Fruit fly (Drosophila melanogaster) whole organism, prepupa: ENCODE data around the gene Taf4.

Experiments
- Blimp-1 ChIP-seq: fragments of 200-800 bp; sonication (Bioruptor generic); optimal IDR thresholded peaks from 3 replicates; lab custom pipeline; 2017; ENCODE audit warnings: missing biosample characterization, missing genetic modification characterization, mild to moderate bottlenecking, moderate library complexity, missing genetic modification reagents
- CG10631 ChIP-seq: fragments of 200-800 bp; sonication (Bioruptor generic); optimal IDR thresholded peaks from 2 replicates; lab custom pipeline; 2016; ENCODE audit warnings: missing biosample characterization, missing genetic modification characterization
- CG11294 ChIP-seq: fragments of 200-800 bp; sonication (Bioruptor generic); IDR thresholded peaks from 2 replicates; pipeline ENCODE4 v1.3.6; 2022; ENCODE audit warnings: missing biosample characterization, missing genetic modification characterization
- CG11762 ChIP-seq: fragments of 200-800 bp; sonication (Bioruptor generic); optimal IDR thresholded peaks from 3 replicates; lab custom pipeline; 2016; ENCODE audit warnings: missing biosample characterization, missing genetic modification characterization; ENCODE audit not compliant: insufficient read depth
- CG15336 ChIP-seq: fragments of 200-800 bp; sonication (Bioruptor generic); IDR thresholded peaks from 2 replicates; pipeline ENCODE4 v1.3.6; 2022; ENCODE audit warnings: missing biosample characterization, missing genetic modification characterization
- CG1621 ChIP-seq: fragments of 200-800 bp; sonication (Bioruptor generic); optimal IDR thresholded peaks from 3 replicates; lab custom pipeline; 2018; ENCODE audit warnings: missing biosample characterization, mild to moderate bottlenecking, missing genetic modification characterization
- CG16779 ChIP-seq: fragments of 200-800 bp; sonication (Bioruptor generic); optimal IDR thresholded peaks from 3 replicates; lab custom pipeline; 2017; ENCODE audit warnings: missing biosample characterization, mild to moderate bottlenecking, missing genetic modification characterization
- CG31627 ChIP-seq: fragments of 200-800 bp; sonication (Bioruptor generic); optimal IDR thresholded peaks from 3 replicates; lab custom pipeline; 2016; ENCODE audit warnings: missing biosample characterization, missing genetic modification characterization
- CG34406 ChIP-seq: fragments of 200-800 bp; sonication (Bioruptor generic); optimal IDR thresholded peaks from 3 replicates; lab custom pipeline; 2016; ENCODE audit warnings: missing biosample characterization, missing genetic modification characterization
- CG3919 ChIP-seq: fragments of 200-800 bp; sonication (Bioruptor generic); optimal IDR thresholded peaks from 3 replicates; lab custom pipeline; 2016; ENCODE audit warnings: missing biosample characterization, missing genetic modification characterization
- CG4318 ChIP-seq: fragments of 200-800 bp; sonication (Bioruptor generic); optimal IDR thresholded peaks from 3 replicates; lab custom pipeline; 2017; ENCODE audit warnings: missing biosample characterization, mild to moderate bottlenecking, missing genetic modification characterization
- CG6276 ChIP-seq: fragments of 200-800 bp; sonication (Bioruptor generic); optimal IDR thresholded peaks from 2 replicates; lab custom pipeline; 2017; ENCODE audit warnings: missing biosample characterization, mild to moderate bottlenecking, missing genetic modification characterization
- CG6792 ChIP-seq: fragments of 200-800 bp; sonication (Bioruptor generic); optimal IDR thresholded peaks from 3 replicates; lab custom pipeline; 2016; ENCODE audit warnings: missing biosample characterization, missing genetic modification characterization
- CG6808 ChIP-seq: fragments of 200-800 bp; sonication (Bioruptor generic); optimal IDR thresholded peaks from 3 replicates; lab custom pipeline; 2017; ENCODE audit warnings: missing biosample characterization, missing genetic modification characterization, mild to moderate bottlenecking, moderate library complexity, missing genetic modification reagents
- CG6854 ChIP-seq: fragments of 200-800 bp; sonication (Bioruptor generic); optimal IDR thresholded peaks from 2 replicates; lab custom pipeline; 2017; ENCODE audit warnings: missing biosample characterization, mild to moderate bottlenecking, missing genetic modification characterization
- CG7368 ChIP-seq: fragments of 200-800 bp; sonication (Bioruptor generic); optimal IDR thresholded peaks from 3 replicates; lab custom pipeline; 2016; ENCODE audit warnings: missing biosample characterization, missing genetic modification characterization
- CG8119 ChIP-seq: fragments of 200-800 bp; sonication (Bioruptor generic); IDR thresholded peaks from 3 replicates; pipeline ENCODE4 v1.3.6; 2022; ENCODE audit warnings: missing biosample characterization, missing genetic modification characterization
- CG8319 ChIP-seq: fragments of 200-800 bp; sonication (Bioruptor generic); optimal IDR thresholded peaks from 3 replicates; lab custom pipeline; 2016; ENCODE audit warnings: missing biosample characterization, missing genetic modification characterization
- CG9139 ChIP-seq: fragments of 200-800 bp; sonication (Bioruptor generic); optimal IDR thresholded peaks from 3 replicates; lab custom pipeline; 2017; ENCODE audit warnings: missing biosample characterization, mild to moderate bottlenecking, missing genetic modification characterization
- Eip75B ChIP-seq: fragments of 200-800 bp; sonication (Bioruptor generic); optimal IDR thresholded peaks from 3 replicates; lab custom pipeline; 2016; ENCODE audit warnings: missing biosample characterization, missing genetic modification characterization
- Eip78C ChIP-seq: fragments of 200-800 bp; sonication (Bioruptor generic); peaks from one replicate; lab custom pipeline; 2016; ENCODE audit warnings: missing biosample characterization, missing genetic modification characterization
- Eip93F ChIP-seq: fragments of 200-800 bp; sonication (Bioruptor generic); optimal IDR thresholded peaks from 2 replicates; lab custom pipeline; 2016; ENCODE audit warnings: missing biosample characterization, mild to moderate bottlenecking, missing genetic modification characterization
- Ets21C ChIP-seq: fragments of 200-800 bp; sonication (Bioruptor generic); optimal IDR thresholded peaks from 3 replicates; lab custom pipeline; 2016; ENCODE audit warnings: missing biosample characterization, missing genetic modification characterization
- Hr38 ChIP-seq: sonication (Bioruptor generic); optimal IDR thresholded peaks from 2 replicates; lab custom pipeline; 2016; ENCODE audit warnings: missing biosample characterization, missing genetic modification characterization
- Hr39 ChIP-seq: fragments of 200-800 bp; sonication (Bioruptor generic); optimal IDR thresholded peaks from 2 replicates; lab custom pipeline; 2016; ENCODE audit warnings: missing biosample characterization, missing genetic modification characterization
- Lpt ChIP-seq: fragments of 200-800 bp; sonication (Bioruptor generic); optimal IDR thresholded peaks from 3 replicates; lab custom pipeline; 2016; ENCODE audit warnings: missing biosample characterization, missing genetic modification characterization
- Met ChIP-seq: fragments of 200-800 bp; sonication (Bioruptor generic); optimal IDR thresholded peaks from 3 replicates; lab custom pipeline; 2016; ENCODE audit warnings: missing biosample characterization, missing genetic modification characterization
- OdsH ChIP-seq: fragments of 200-800 bp; sonication (Bioruptor generic); optimal IDR thresholded peaks from 3 replicates; lab custom pipeline; 2016; ENCODE audit warnings: missing biosample characterization, missing genetic modification characterization
- Smox ChIP-seq: fragments of 200-800 bp; sonication (Bioruptor generic); optimal IDR thresholded peaks from 3 replicates; lab custom pipeline; 2016; ENCODE audit warnings: missing biosample characterization, missing genetic modification characterization
- Sox102F ChIP-seq: fragments of 200-800 bp; sonication (Bioruptor generic); optimal IDR thresholded peaks from 2 replicates; lab custom pipeline; 2016; ENCODE audit warnings: missing biosample characterization, mild to moderate bottlenecking, missing genetic modification characterization
- achi ChIP-seq: fragments of 200-800 bp; sonication (Bioruptor generic); optimal IDR thresholded peaks from 3 replicates; lab custom pipeline; 2016; ENCODE audit warnings: missing biosample characterization, missing genetic modification characterization
- cyc ChIP-seq: fragments of 200-800 bp; sonication (Bioruptor generic); optimal IDR thresholded peaks from 3 replicates; lab custom pipeline; 2016; ENCODE audit warnings: missing biosample characterization, missing genetic modification characterization
- eg ChIP-seq: fragments of 200-800 bp; sonication (Bioruptor generic); IDR thresholded peaks from 3 replicates; pipeline ENCODE4 v1.3.6; 2022; ENCODE audit warnings: missing biosample characterization, missing genetic modification characterization
- esn ChIP-seq: fragments of 200-800 bp; sonication (Bioruptor generic); optimal IDR thresholded peaks from 2 replicates; lab custom pipeline; 2016; ENCODE audit warnings: missing biosample characterization, mild to moderate bottlenecking, missing genetic modification characterization, moderate library complexity
- fd85E ChIP-seq: fragments of 200-800 bp; sonication (Bioruptor generic); optimal IDR thresholded peaks from 3 replicates; lab custom pipeline; 2016; ENCODE audit warnings: missing biosample characterization, missing genetic modification characterization
- fkh ChIP-seq: fragments of 200-800 bp; sonication (Bioruptor generic); optimal IDR thresholded peaks from 3 replicates; lab custom pipeline; 2017; ENCODE audit warnings: missing biosample characterization, mild to moderate bottlenecking, missing genetic modification characterization, moderate library complexity
- net ChIP-seq: fragments of 200-800 bp; sonication (Bioruptor generic); optimal IDR thresholded peaks from 3 replicates; lab custom pipeline; 2016; ENCODE audit warnings: missing biosample characterization, missing genetic modification characterization
- svp ChIP-seq: fragments of 200-800 bp; sonication (Bioruptor generic); peaks from one replicate; lab custom pipeline; 2016; ENCODE audit warnings: missing biosample characterization, missing genetic modification characterization
- vri ChIP-seq: fragments of 200-800 bp; sonication (Bioruptor generic); optimal IDR thresholded peaks from 3 replicates; lab custom pipeline; 2016; ENCODE audit warnings: missing biosample characterization, mild to moderate bottlenecking, missing genetic modification characterization

Taf4 gene

DNA sequence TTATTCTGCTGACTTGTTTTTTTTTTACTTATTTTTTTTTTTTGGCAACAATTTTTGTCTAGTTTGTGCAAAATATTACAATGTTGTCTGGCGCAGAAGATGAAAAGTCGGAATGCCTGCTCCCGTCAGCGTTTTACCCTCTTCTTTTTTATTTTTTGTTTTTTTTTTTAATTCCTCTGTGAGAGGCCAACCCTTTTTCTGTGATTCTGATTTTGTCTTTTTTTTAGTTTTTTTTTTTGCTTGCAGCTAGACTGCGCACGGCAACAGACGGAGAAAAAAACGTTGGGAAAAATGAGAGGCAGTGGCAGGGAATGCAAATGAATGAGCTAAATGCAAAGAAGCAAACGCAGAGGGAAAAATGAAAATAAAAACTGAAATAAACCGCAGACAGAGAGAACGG is 40.1 kb downstream of the Taf4 start (continued):
- TF ChIP-seq CG8319: no peak
- TF ChIP-seq cyc (GFP tag; lab: Kevin White, UChicago): no peak
- TF ChIP-seq CG4318: no peak
- TF ChIP-seq fkh (GFP tag; lab: Kevin White, UChicago): no peak
- TF ChIP-seq achi: no peak
- peak; percentile 64 for TF ChIP-seq Eip78C
- no peak for TF ChIP-seq net
- no peak for TF ChIP-seq Blimp-1
- no peak for TF ChIP-seq CG11294
- TF ChIP-seq CG16779 (tag; lab: Kevin White, UChicago): peak; percentile 19
- TF ChIP-seq CG6276: peak; percentile 59
- TF ChIP-seq esn (GFP tag; lab: Kevin White, UChicago): no peak
- TF ChIP-seq CG15336 (GFP tag; lab: Robert Waterston, UW): peak; percentile 44; the same call in 1 of the 2 replicates
- peak; percentile 59 for TF ChIP-seq CG8119 (GFP tag; lab: Robert Waterston, UW)
- no peak for TF ChIP-seq CG34406 (GFP tag; lab: Kevin White, UChicago)
- no peak for TF ChIP-seq CG31627 (GFP tag; lab: Kevin White, UChicago)
- TF ChIP-seq Hr38 (GFP tag; lab: Kevin White, UChicago): no peak
- TF ChIP-seq CG9139: peak; percentile 30
- TF ChIP-seq CG10631 (GFP tag; lab: Kevin White, UChicago): no peak

DNA sequence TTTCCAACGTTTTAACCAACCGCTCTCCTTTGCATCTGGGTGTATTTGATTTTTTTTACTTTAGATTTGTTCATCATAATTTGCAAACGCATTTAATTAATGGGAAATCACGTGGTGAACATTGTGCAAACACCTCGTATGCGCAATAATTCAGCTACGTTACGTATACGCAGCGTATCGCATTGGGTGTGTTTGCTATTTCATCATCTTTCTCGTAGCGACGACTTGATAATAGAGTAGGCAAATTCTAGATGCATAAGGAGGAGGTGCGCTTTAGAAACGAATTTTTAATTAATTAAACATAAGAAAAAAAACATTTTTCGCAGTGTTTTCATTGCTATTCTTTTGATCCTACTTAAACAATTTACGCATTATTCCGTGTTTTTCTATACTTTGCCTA is 40.6 kb downstream of the Taf4 start:
- TF ChIP-seq cyc (GFP tag; lab: Kevin White, UChicago): no peak
- TF ChIP-seq Met (GFP tag; lab: Kevin White, UChicago): peak; percentile 18
- no peak for TF ChIP-seq Smox (GFP tag; lab: Kevin White, UChicago)
- peak; percentile 47 for TF ChIP-seq vri (GFP tag; lab: Kevin White, UChicago)
- peak; percentile 62 for TF ChIP-seq Eip78C

DNA sequence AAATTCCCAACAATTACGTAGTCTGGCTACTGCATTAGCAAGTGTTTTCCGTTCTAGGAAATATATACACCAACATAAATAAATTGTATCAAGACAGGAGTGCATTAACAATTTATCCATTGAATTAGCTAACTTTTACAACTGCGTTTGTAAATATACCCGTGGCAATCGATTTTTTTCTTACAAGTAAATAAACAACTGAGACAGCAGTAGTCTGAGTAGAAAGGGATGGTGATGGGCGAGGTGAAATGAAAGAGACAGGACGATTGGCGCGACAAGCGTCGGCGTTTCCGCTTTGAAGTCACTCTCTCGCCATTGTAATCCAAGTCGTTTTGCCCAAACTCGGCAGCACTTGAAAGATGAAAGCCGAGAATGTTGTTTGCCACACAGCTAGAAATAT is 42.5 kb downstream of the Taf4 start:
- TF ChIP-seq Hr39 (no peak), Eip78C (peak; percentile 28), Sox102F (GFP tag; lab: Kevin White, UChicago) (no peak), OdsH (GFP tag; lab: Kevin White, UChicago) (no peak), fd85E (GFP tag; lab: Kevin White, UChicago) (no peak), svp (peak; percentile 38), CG6854 (GFP tag; lab: Kevin White, UChicago) (no peak)

DNA sequence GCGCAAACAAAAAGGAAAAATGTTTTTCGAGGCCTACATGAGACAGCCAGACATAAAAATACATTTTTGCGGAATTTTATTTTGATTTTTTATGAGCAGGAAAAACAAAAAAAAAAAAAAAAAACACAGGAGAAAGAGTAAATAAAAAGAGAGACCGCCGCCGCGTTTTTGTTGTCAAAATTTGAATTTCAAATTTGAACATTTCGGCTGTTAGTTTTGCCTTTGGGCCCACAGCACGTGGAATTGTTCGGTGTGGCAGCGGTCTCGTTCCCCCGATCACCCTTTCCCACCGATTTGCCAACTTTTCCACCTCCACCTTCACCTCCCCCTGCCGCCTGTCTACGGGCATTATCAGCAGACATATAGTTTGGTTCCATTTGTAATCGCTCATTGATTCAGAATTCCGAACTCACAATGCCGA is 43.8 kb downstream of the Taf4 start:
- no peak for TF ChIP-seq CG6808 (GFP tag; lab: Kevin White, UChicago)
- peak; percentile 67; the same call in 2 of the 3 replicates for TF ChIP-seq eg (GFP tag; lab: Robert Waterston, UW)
- TF ChIP-seq CG15336 (GFP tag; lab: Robert Waterston, UW): peak; percentile 48
- TF ChIP-seq CG8119 (GFP tag; lab: Robert Waterston, UW): peak; percentile 51; the same call in 2 of the 3 replicates
- no peak for TF ChIP-seq CG8319
- TF ChIP-seq CG7368 (GFP tag; lab: Kevin White, UChicago): no peak
- no peak for TF ChIP-seq Lpt (GFP tag; lab: Kevin White, UChicago)
- TF ChIP-seq CG1621 (tag; lab: Kevin White, UChicago): no peak
- TF ChIP-seq CG11762 (GFP tag; lab: Kevin White, UChicago): no peak
- TF ChIP-seq Eip75B (GFP tag; lab: Kevin White, UChicago): no peak
- peak; percentile 42 for TF ChIP-seq CG6276
- TF ChIP-seq Eip93F: no peak
- TF ChIP-seq CG3919: no peak
- TF ChIP-seq Ets21C (GFP tag; lab: Kevin White, UChicago): no peak
- TF ChIP-seq CG6792: no peak
- TF ChIP-seq, all 60 proteins: peak for 4
